Fruit fly (Drosophila melanogaster): ENCODE measurements around the gene Gr22d.
A peak's percentile ranks its signal among the peaks of the same experiment; 100 is the strongest.

Gene Gr22d

DNA sequence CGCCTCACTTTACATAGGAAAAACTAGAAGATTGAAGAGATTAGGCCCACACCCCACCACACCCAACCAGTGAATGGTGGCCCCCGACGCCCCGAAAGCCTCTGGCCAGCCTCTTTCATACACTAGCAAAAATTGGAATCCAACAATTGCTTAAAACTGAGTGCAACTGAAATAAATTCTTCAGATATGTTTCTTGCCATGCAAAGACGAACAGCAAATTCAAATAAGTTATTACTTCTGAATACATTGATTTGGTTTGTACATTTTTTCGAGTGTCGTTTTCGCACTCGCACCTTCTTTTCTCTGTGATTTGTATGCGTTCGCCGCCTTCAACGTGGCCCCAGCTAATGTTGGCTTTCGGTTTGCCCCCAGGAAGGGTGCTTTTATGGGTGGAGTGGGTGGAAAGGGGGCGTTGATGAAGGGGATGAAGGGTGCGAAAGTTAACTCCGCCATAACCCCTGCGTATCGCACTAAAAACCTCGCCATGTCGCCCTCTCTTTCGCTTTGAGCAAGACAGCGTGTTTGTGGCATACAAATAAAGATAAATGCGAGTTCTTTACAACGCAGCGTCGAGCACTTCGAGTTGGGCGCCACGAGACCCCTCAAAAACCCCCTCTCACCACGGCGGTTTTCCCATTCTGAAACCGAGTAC lies 47.7 kb upstream of the Gr22d start (continued):
- TF ChIP-seq CG15269 (tag; optimal IDR thresholded peaks at IDR 0.05) (peak; percentile 59), sim (GFP tag; IDR thresholded peaks at IDR 0.05) (no peak), nmo (GFP tag; optimal IDR thresholded peaks at IDR 0.05) (peak; percentile 2), CG17359 (tag; optimal IDR thresholded peaks at IDR 0.05) (peak; percentile 38), CG6683 (GFP tag; optimal IDR thresholded peaks at IDR 0.05) (peak; percentile 8), HLH54F (GFP tag; optimal IDR thresholded peaks at IDR 0.05) (peak; percentile 47), bcd (GFP tag; optimal IDR thresholded peaks at IDR 0.05) (peak; percentile 23), dimm (GFP tag; IDR thresholded peaks at IDR 0.05) (no peak), tin (GFP tag; optimal IDR thresholded peaks at IDR 0.05) (peak; percentile 24), NC2β (GFP tag; optimal IDR thresholded peaks at IDR 0.05) (no peak), B-H1 (GFP tag; IDR thresholded peaks at IDR 0.05) (0 out of 3 replicates have a peak, but pooled peaks have one; percentile 21), Dek (tag; optimal IDR thresholded peaks at IDR 0.05) (peak; percentile 45), CG18764 (GFP tag; optimal IDR thresholded peaks at IDR 0.05) (no peak), Hr39 (optimal IDR thresholded peaks at IDR 0.05) (no peak), Antp (GFP tag; optimal IDR thresholded peaks at IDR 0.05) (peak; percentile 54), CG11398 (GFP tag; optimal IDR thresholded peaks at IDR 0.05) (no peak), HmgZ (tag; optimal IDR thresholded peaks at IDR 0.05) (peak; percentile 15), sob (GFP tag; IDR thresholded peaks at IDR 0.05) (peak; percentile 58), chinmo (GFP tag; IDR thresholded peaks at IDR 0.05; ENCODE audit: partially characterized antibody) (0 out of 4 replicates have a peak, but pooled peaks have one; percentile 19), Nf-YA (GFP tag; IDR thresholded peaks at IDR 0.05) (no peak), her (GFP tag; optimal IDR thresholded peaks at IDR 0.05) (peak; percentile 27), Ravus (GFP tag; IDR thresholded peaks at IDR 0.05) (no peak), vvl (GFP tag; IDR thresholded peaks at IDR 0.05) (peak; percentile 57; the same call in 1 of the 2 replicates), dmrt11E (tag; optimal IDR thresholded peaks at IDR 0.05) (no peak), CG8281 (tag; optimal IDR thresholded peaks at IDR 0.05) (no peak), Adf1 (GFP tag; IDR thresholded peaks at IDR 0.05) (peak; percentile 30; the same call in 1 of the 2 replicates), CG14014 (GFP tag; IDR thresholded peaks at IDR 0.05) (0 out of 2 replicates have a peak, but pooled peaks have one; percentile 24), Aef1 (GFP tag; IDR thresholded peaks at IDR 0.05) (peak; percentile 47; the same call in 2 of the 3 replicates), CG10959 (GFP tag; IDR thresholded peaks at IDR 0.05) (no peak), ranshi (GFP tag; IDR thresholded peaks at IDR 0.05) (peak; percentile 52; the same call in 1 of the 2 replicates), tup (GFP tag; optimal IDR thresholded peaks at IDR 0.05) (peak; percentile 8), CG10565 (GFP tag; optimal IDR thresholded peaks at IDR 0.05) (no peak), fd3F (GFP tag; optimal IDR thresholded peaks at IDR 0.05) (peak; percentile 29), luna (GFP tag; optimal IDR thresholded peaks at IDR 0.05) (no peak), CG17568 (GFP tag; optimal IDR thresholded peaks at IDR 0.05) (no peak), CG10366 (GFP tag; IDR thresholded peaks at IDR 0.05) (peak; percentile 42), dati (GFP tag; IDR thresholded peaks at IDR 0.05) (0 out of 2 replicates have a peak, but pooled peaks have one; percentile 4), CG13424 (tag; optimal IDR thresholded peaks at IDR 0.05) (peak; percentile 51), pnt (GFP tag; optimal IDR thresholded peaks at IDR 0.05) (peak; percentile 44), tgo (GFP tag; IDR thresholded peaks at IDR 0.05) (no peak; the same call in 2 of the 3 replicates)

DNA sequence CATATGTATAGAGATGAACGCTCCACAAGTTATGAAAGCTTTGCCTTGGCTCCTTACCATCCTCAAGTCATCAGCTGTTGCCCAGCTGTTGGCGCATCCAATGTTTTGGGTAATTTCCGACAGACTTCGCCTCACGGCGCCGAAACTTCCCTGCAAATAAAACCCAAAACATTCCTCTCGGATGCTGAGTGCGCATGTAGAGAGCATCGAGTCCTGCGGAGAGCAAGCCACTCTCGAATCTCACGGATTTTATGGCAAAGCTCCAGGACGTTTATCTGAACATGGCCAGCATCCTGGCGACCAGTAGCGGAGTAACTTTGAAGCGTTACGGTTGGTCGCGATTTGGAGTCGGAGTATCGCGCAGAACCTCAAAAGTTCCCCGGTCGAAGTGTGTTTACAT lies 46.1 kb upstream of the Gr22d start, which contains the start of gene wry:
Gene wry (plus strand): TSS at position 301 of the 400 bp plus-strand sequence.
- TF ChIP-seq CG11504 (tag; optimal IDR thresholded peaks at IDR 0.05) (peak; percentile 48), fu2 (GFP tag; optimal IDR thresholded peaks at IDR 0.05) (no peak), CG12942 (GFP tag; optimal IDR thresholded peaks at IDR 0.05) (no peak), abd-A (tag; optimal IDR thresholded peaks at IDR 0.05) (peak; percentile 42), Usf (GFP tag; optimal IDR thresholded peaks at IDR 0.05) (no peak), CG33557 (GFP tag; optimal IDR thresholded peaks at IDR 0.05) (no peak), ewg (GFP tag; optimal IDR thresholded peaks at IDR 0.05) (peak; percentile 64), CG14860 (GFP tag; IDR thresholded peaks at IDR 0.05; ENCODE audit: partially characterized antibody) (no peak), CG16779 (GFP tag; IDR thresholded peaks at IDR 0.05) (peak; percentile 55; the same call in 1 of the 2 replicates), Trl (optimal IDR thresholded peaks at IDR 0.05) (peak; percentile 24 to 48), Trl (GFP tag; optimal IDR thresholded peaks at IDR 0.05) (no peak), Bteb2 (GFP tag; optimal IDR thresholded peaks at IDR 0.05) (no peak), Elba2 (GFP tag; optimal IDR thresholded peaks at IDR 0.05) (no peak)

Data from whole organism, embryonic.